Worm (Caenorhabditis elegans): Measurements from ENCODE around the gene osm-5.

- TF ChIP-seq aptf-3 (GFP tag; IDR thresholded peaks at IDR 0.05) (no peak), lin-26 (GFP tag; IDR thresholded peaks at IDR 0.05) (no peak), ets-4 (GFP tag; optimal IDR thresholded peaks at IDR 0.05) (no peak), aptf-2 (GFP tag; conservative IDR thresholded peaks at IDR 0.05) (no peak), xnd-1 (tag; optimal IDR thresholded peaks at IDR 0.05) (no peak), F57C9.4 (tag; optimal IDR thresholded peaks at IDR 0.05) (no peak), akir-1 (GFP tag; optimal IDR thresholded peaks at IDR 0.05) (no peak), lin-35 (GFP tag; optimal IDR thresholded peaks at IDR 0.05) (no peak), Y53G8AR.9 (GFP tag; conservative IDR thresholded peaks at IDR 0.05) (no peak), K12H6.12 (tag; optimal IDR thresholded peaks at IDR 0.05) (no peak), dpl-1 (GFP tag; optimal IDR thresholded peaks at IDR 0.05) (no peak), pha-4 (tag; optimal IDR thresholded peaks at IDR 0.05) (no peak)
Measured at ce11 chrX:2976148-2976547, 7.9 kb upstream of the osm-5 start, which contains the start of gene aakg-3.
